Fruit fly (Drosophila melanogaster): Measurements from ENCODE around the gene slp2.
A peak's percentile ranks its signal among the peaks of the same experiment; 100 is the strongest.

The slp2 gene

DNA sequence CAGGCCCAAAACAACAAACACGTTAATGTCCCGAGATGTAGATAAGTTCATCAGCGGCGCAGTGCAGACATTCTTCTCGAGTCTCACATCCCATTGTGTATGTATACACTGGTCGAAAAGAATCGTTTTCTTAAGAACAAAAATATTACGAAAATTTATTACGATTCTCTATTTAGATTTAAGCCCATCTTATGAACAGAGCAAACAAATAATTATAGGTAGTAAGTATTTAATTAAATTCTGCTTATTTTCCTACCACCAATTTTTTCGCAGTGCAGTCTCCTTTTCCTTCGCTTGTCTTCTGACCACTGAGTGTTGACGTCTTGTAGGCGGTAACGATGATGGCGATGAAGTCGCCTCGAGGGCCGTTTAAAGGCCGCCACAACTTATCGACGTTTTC, 24.7 kb downstream of the slp2 start (continued):
- TF ChIP-seq Taf1 (GFP tag; IDR thresholded peaks at IDR 0.05) (no peak), fd96Cb (tag; optimal IDR thresholded peaks at IDR 0.05) (peak; percentile 58), Oli (tag; optimal IDR thresholded peaks at IDR 0.05) (no peak), Trl (optimal IDR thresholded peaks at IDR 0.05) (no peak), Trl (GFP tag; optimal IDR thresholded peaks at IDR 0.05) (peak; percentile 25), gcm2 (GFP tag; optimal IDR thresholded peaks at IDR 0.05) (no peak), HmgZ (tag; optimal IDR thresholded peaks at IDR 0.05) (no peak), bowl (GFP tag; IDR thresholded peaks at IDR 0.05) (no peak), Six4 (GFP tag; optimal IDR thresholded peaks at IDR 0.05) (peak; percentile 22), inv (GFP tag; IDR thresholded peaks at IDR 0.05; ENCODE audit: partially characterized antibody) (no peak), so (GFP tag; IDR thresholded peaks at IDR 0.05) (no peak), CG11247 (GFP tag; IDR thresholded peaks at IDR 0.05) (no peak; the same call in 1 of the 2 replicates), CG11456 (GFP tag; IDR thresholded peaks at IDR 0.05) (no peak), Tbp (GFP tag; optimal IDR thresholded peaks at IDR 0.05) (no peak), CG1024 (GFP tag; IDR thresholded peaks at IDR 0.05) (no peak), CG30403 (GFP tag; optimal IDR thresholded peaks at IDR 0.05) (peak; percentile 49), ash1 (GFP tag; optimal IDR thresholded peaks at IDR 0.05) (no peak), CG13424 (tag; optimal IDR thresholded peaks at IDR 0.05) (no peak), CG1233 (GFP tag; optimal IDR thresholded peaks at IDR 0.05) (no peak), ac (GFP tag; optimal IDR thresholded peaks at IDR 0.05) (peak; percentile 68), knrl (GFP tag; IDR thresholded peaks at IDR 0.05; ENCODE audit: partially characterized antibody) (no peak), CG2875 (GFP tag; optimal IDR thresholded peaks at IDR 0.05) (peak; percentile 10), CG18619 (GFP tag; optimal IDR thresholded peaks at IDR 0.05) (no peak), row (GFP tag; IDR thresholded peaks at IDR 0.05) (peak; percentile 69), CG7839 (tag; optimal IDR thresholded peaks at IDR 0.05) (no peak), CoRest (tag; optimal IDR thresholded peaks at IDR 0.05) (no peak), en (GFP tag; optimal IDR thresholded peaks at IDR 0.05) (peak; percentile 36), CG1602 (GFP tag; optimal IDR thresholded peaks at IDR 0.05) (peak; percentile 61), CG32767 (GFP tag; IDR thresholded peaks at IDR 0.05) (0 out of 2 replicates have a peak, but pooled peaks have one; percentile 31), HLHmδ (GFP tag; optimal IDR thresholded peaks at IDR 0.05) (no peak), fd3F (GFP tag; optimal IDR thresholded peaks at IDR 0.05) (no peak), CG12071 (GFP tag; optimal IDR thresholded peaks at IDR 0.05) (no peak), Vsx1 (GFP tag; optimal IDR thresholded peaks at IDR 0.05) (no peak), CG17361 (GFP tag; IDR thresholded peaks at IDR 0.05) (0 out of 3 replicates have a peak, but pooled peaks have one; percentile 38), CG15479 (GFP tag; optimal IDR thresholded peaks at IDR 0.05) (peak; percentile 87), CG31441 (GFP tag; IDR thresholded peaks at IDR 0.05) (peak; percentile 41; the same call in 1 of the 2 replicates), CG12744 (GFP tag; optimal IDR thresholded peaks at IDR 0.05) (peak; percentile 19), gsb (GFP tag; IDR thresholded peaks at IDR 0.05) (no peak), ken (GFP tag; IDR thresholded peaks at IDR 0.05) (no peak), Opbp (GFP tag; IDR thresholded peaks at IDR 0.05; ENCODE audit: partially characterized antibody) (no peak), Sox102F (GFP tag; optimal IDR thresholded peaks at IDR 0.05) (no peak), tgo (GFP tag; IDR thresholded peaks at IDR 0.05) (no peak; the same call in 2 of the 3 replicates), cas (GFP tag; IDR thresholded peaks at IDR 0.05) (no peak), bab2 (GFP tag; optimal IDR thresholded peaks at IDR 0.05) (no peak), CG9437 (GFP tag; optimal IDR thresholded peaks at IDR 0.05) (no peak), CG32772 (GFP tag; IDR thresholded peaks at IDR 0.05) (no peak), NK7.1 (GFP tag; optimal IDR thresholded peaks at IDR 0.05) (no peak), CG4617 (GFP tag; optimal IDR thresholded peaks at IDR 0.05; ENCODE audit: borderline replicate concordance) (no peak), CG2712 (tag; optimal IDR thresholded peaks at IDR 0.05) (peak; percentile 77), repo (GFP tag; optimal IDR thresholded peaks at IDR 0.05) (no peak), gce (GFP tag; IDR thresholded peaks at IDR 0.05) (no peak), Adf1 (GFP tag; IDR thresholded peaks at IDR 0.05) (no peak)
